Fruit fly (Drosophila melanogaster) whole organism, embryonic: ENCODE measurements around the gene CG11695.

Experiments
- ATbp ChIP-seq: fragments of 200-800 bp; sonication (Bioruptor generic); optimal IDR thresholded peaks from 2 replicates; lab custom pipeline; 2017; ENCODE audit warnings: missing biosample characterization, mild to moderate bottlenecking, missing genetic modification characterization, missing genetic modification reagents
- CG1233 ChIP-seq: fragments of 200-800 bp; sonication (Bioruptor generic); optimal IDR thresholded peaks from 4 replicates; lab custom pipeline; 2018; ENCODE audit warnings: missing biosample characterization, mild to moderate bottlenecking, missing genetic modification characterization
- CG13296 ChIP-seq: fragments of 200-800 bp; sonication (Bioruptor generic); optimal IDR thresholded peaks from 3 replicates; lab custom pipeline; 2018; ENCODE audit warnings: missing biosample characterization, mild to moderate bottlenecking, missing genetic modification characterization
- CG13424 ChIP-seq: fragments of 200-800 bp; sonication (Bioruptor generic); optimal IDR thresholded peaks from 2 replicates; lab custom pipeline; 2019; ENCODE audit warnings: missing biosample characterization, mild to moderate bottlenecking, missing genetic modification characterization, moderate library complexity
- CG15269 ChIP-seq: fragments of 200-800 bp; sonication (Bioruptor generic); optimal IDR thresholded peaks from 2 replicates; lab custom pipeline; 2018; ENCODE audit warnings: missing biosample characterization, mild to moderate bottlenecking, missing genetic modification characterization, moderate library complexity
- CG1603 ChIP-seq: fragments of 200-800 bp; sonication (Bioruptor generic); optimal IDR thresholded peaks from 2 replicates; lab custom pipeline; 2019; ENCODE audit warnings: missing biosample characterization, mild to moderate bottlenecking, missing genetic modification characterization, moderate library complexity
- CG17186 ChIP-seq: fragments of 200-800 bp; sonication (Bioruptor generic); optimal IDR thresholded peaks from 3 replicates; lab custom pipeline; 2017; ENCODE audit warnings: missing biosample characterization, missing genetic modification reagents, missing genetic modification characterization
- CG17385 ChIP-seq: fragments of 200-800 bp; sonication (Bioruptor generic); optimal IDR thresholded peaks from 3 replicates; lab custom pipeline; 2018; ENCODE audit warnings: missing biosample characterization, mild to moderate bottlenecking, missing genetic modification characterization
- CG17568 ChIP-seq: fragments of 200-800 bp; sonication (Bioruptor generic); optimal IDR thresholded peaks from 2 replicates; lab custom pipeline; 2018; ENCODE audit warnings: missing biosample characterization, mild to moderate bottlenecking, missing genetic modification characterization, moderate library complexity
- CG18011 ChIP-seq: fragments of 200-800 bp; sonication (Bioruptor generic); optimal IDR thresholded peaks from 2 replicates; lab custom pipeline; 2017; ENCODE audit warnings: missing biosample characterization, missing genetic modification characterization, mild to moderate bottlenecking, moderate library complexity, missing genotype
- CG18619 ChIP-seq: fragments of 200-800 bp; sonication (Bioruptor generic); optimal IDR thresholded peaks from 3 replicates; lab custom pipeline; 2017; ENCODE audit warnings: missing biosample characterization, mild to moderate bottlenecking, missing genetic modification characterization
- CG2120 ChIP-seq: fragments of 200-800 bp; sonication (Bioruptor generic); optimal IDR thresholded peaks from 3 replicates; lab custom pipeline; 2016; ENCODE audit warnings: missing biosample characterization, missing genetic modification characterization
- CG5245 ChIP-seq: fragments of 200-800 bp; sonication (Bioruptor generic); optimal IDR thresholded peaks from 3 replicates; lab custom pipeline; 2016; ENCODE audit warnings: missing biosample characterization, missing genetic modification characterization
- CG8281 ChIP-seq: fragments of 200-800 bp; sonication (Bioruptor generic); optimal IDR thresholded peaks from 2 replicates; lab custom pipeline; 2018; ENCODE audit warnings: missing biosample characterization, mild to moderate bottlenecking, missing genetic modification characterization, moderate library complexity
- CG9797 ChIP-seq: fragments of 200-800 bp; sonication (Bioruptor generic); optimal IDR thresholded peaks from 3 replicates; lab custom pipeline; 2018; ENCODE audit warnings: missing biosample characterization, mild to moderate bottlenecking, missing genetic modification characterization
- CoRest ChIP-seq: fragments of 200-800 bp; sonication (Bioruptor generic); optimal IDR thresholded peaks from 3 replicates; lab custom pipeline; 2018; ENCODE audit warnings: missing biosample characterization, mild to moderate bottlenecking, missing genetic modification characterization, moderate library complexity
- Dek ChIP-seq: fragments of 200-800 bp; sonication (Bioruptor generic); optimal IDR thresholded peaks from 3 replicates; lab custom pipeline; 2019; ENCODE audit warnings: missing biosample characterization, mild to moderate bottlenecking, missing genetic modification characterization, moderate library complexity
- Doc2 ChIP-seq: fragments of 200-800 bp; sonication (Bioruptor generic); IDR thresholded peaks from 2 replicates; pipeline ENCODE4 v1.3.6; 2022; ENCODE audit warnings: missing biosample characterization, missing genetic modification characterization
- HHEX ChIP-seq: fragments of 200-800 bp; sonication (Bioruptor generic); optimal IDR thresholded peaks from 3 replicates; lab custom pipeline; 2017; ENCODE audit warnings: missing biosample characterization, mild to moderate bottlenecking, missing genetic modification characterization, missing genetic modification reagents
- Hmx ChIP-seq: fragments of 200-800 bp; sonication (Bioruptor generic); optimal IDR thresholded peaks from 2 replicates; lab custom pipeline; 2016; ENCODE audit warnings: missing biosample characterization, missing genetic modification characterization
- Nf-YB ChIP-seq: fragments of 200-800 bp; sonication (Bioruptor generic); optimal IDR thresholded peaks from 3 replicates; lab custom pipeline; 2019; ENCODE audit warnings: missing biosample characterization, mild to moderate bottlenecking, missing genetic modification characterization, moderate library complexity
- Sox100B ChIP-seq: fragments of 200-800 bp; sonication (Bioruptor generic); optimal IDR thresholded peaks from 3 replicates; lab custom pipeline; 2018; ENCODE audit warnings: missing biosample characterization, mild to moderate bottlenecking, missing genetic modification characterization
- Spps ChIP-seq: fragments of 200-800 bp; sonication (Bioruptor generic); optimal IDR thresholded peaks from 2 replicates; lab custom pipeline; 2018; ENCODE audit warnings: missing biosample characterization, mild to moderate bottlenecking, missing genetic modification characterization
- Tbp ChIP-seq: fragments of >200 bp; optimal IDR thresholded peaks from 2 replicates; lab custom pipeline; 2018; ENCODE audit warnings: missing biosample characterization, missing genetic modification characterization
- Trl ChIP-seq, 3 experiments: fragments of >200 bp in 2 of 3; fragments of 200-800 bp in 1 of 3; sonication (Bioruptor generic) in 1 of 3; optimal IDR thresholded peaks; 2 replicates in 1 of 3; 3 replicates in 2 of 3; lab custom pipeline; 2016 to 2017; ENCODE audit warnings: missing biosample characterization in 1 of 3, missing genetic modification characterization in 1 of 3
- al ChIP-seq: fragments of 200-800 bp; sonication (Bioruptor generic); IDR thresholded peaks from 2 replicates; pipeline ENCODE4 v1.3.6; 2022; ENCODE audit warnings: missing biosample characterization, missing genetic modification characterization
- aop ChIP-seq: fragments of 200-800 bp; sonication (Bioruptor generic); IDR thresholded peaks from 2 replicates; pipeline ENCODE4 v1.3.6; 2022; ENCODE audit warnings: missing biosample characterization, missing genetic modification characterization
- ase ChIP-seq: fragments of 200-800 bp; sonication (Bioruptor generic); IDR thresholded peaks from 3 replicates; pipeline ENCODE4 v1.3.6; 2022; ENCODE audit warnings: missing biosample characterization, missing genetic modification characterization
- ash1 ChIP-seq: fragments of 200-800 bp; sonication (Bioruptor generic); optimal IDR thresholded peaks from 2 replicates; lab custom pipeline; 2018; ENCODE audit warnings: missing biosample characterization, mild to moderate bottlenecking, missing genetic modification characterization
- cas ChIP-seq: fragments of 200-800 bp; sonication (Bioruptor generic); IDR thresholded peaks from 2 replicates; pipeline ENCODE4 v1.3.6; 2022; ENCODE audit warnings: missing biosample characterization, missing genetic modification characterization
- chif ChIP-seq, 2 experiments: fragments of 200-800 bp; sonication (Bioruptor generic); optimal IDR thresholded peaks; 3 replicates each; lab custom pipeline; 2016; ENCODE audit warnings: missing biosample characterization in 2 of 2, missing genetic modification characterization in 2 of 2
- chinmo ChIP-seq: fragments of 200-800 bp; sonication (Bioruptor generic); IDR thresholded peaks from 4 replicates; pipeline ENCODE4 v1.3.6; 2022; ENCODE audit warnings: missing biosample characterization, missing genetic modification characterization; ENCODE audit not compliant: partially characterized antibody
- corto ChIP-seq: fragments of 200-800 bp; sonication (Bioruptor generic); optimal IDR thresholded peaks from 2 replicates; lab custom pipeline; 2016; ENCODE audit warnings: missing biosample characterization, mild to moderate bottlenecking, missing genetic modification characterization, moderate library complexity
- disco-r ChIP-seq: fragments of 200-800 bp; sonication (Bioruptor generic); optimal IDR thresholded peaks from 2 replicates; lab custom pipeline; 2016; ENCODE audit warnings: missing biosample characterization, missing genetic modification characterization
- exex ChIP-seq: fragments of 200-800 bp; sonication (Bioruptor generic); optimal IDR thresholded peaks from 4 replicates; lab custom pipeline; 2018; ENCODE audit warnings: missing biosample characterization, mild to moderate bottlenecking, missing genetic modification characterization, moderate library complexity
- gem ChIP-seq: fragments of 200-800 bp; sonication (Bioruptor generic); optimal IDR thresholded peaks from 2 replicates; lab custom pipeline; 2019; ENCODE audit warnings: missing biosample characterization, mild to moderate bottlenecking, missing genetic modification characterization, moderate library complexity
- h ChIP-seq: fragments of >200 bp; optimal IDR thresholded peaks from 2 replicates; lab custom pipeline; 2017
- ham ChIP-seq: fragments of 200-800 bp; sonication (Bioruptor generic); IDR thresholded peaks from 2 replicates; pipeline ENCODE4 v1.3.6; 2022; ENCODE audit warnings: missing biosample characterization, missing genetic modification characterization
- ind ChIP-seq: fragments of 200-800 bp; sonication (Bioruptor generic); optimal IDR thresholded peaks from 3 replicates; lab custom pipeline; 2016; ENCODE audit warnings: missing biosample characterization, missing genetic modification characterization
- jumu ChIP-seq: fragments of 200-800 bp; sonication (Bioruptor generic); optimal IDR thresholded peaks from 3 replicates; lab custom pipeline; 2016; ENCODE audit warnings: missing biosample characterization, missing genetic modification characterization
- lab ChIP-seq: fragments of 200-800 bp; sonication (Bioruptor generic); optimal IDR thresholded peaks from 3 replicates; lab custom pipeline; 2017; ENCODE audit warnings: missing biosample characterization, missing genetic modification characterization, mild to moderate bottlenecking, moderate library complexity, missing genetic modification reagents
- lilli ChIP-seq: fragments of 200-800 bp; sonication (Bioruptor generic); optimal IDR thresholded peaks from 3 replicates; lab custom pipeline; 2016; ENCODE audit warnings: missing biosample characterization, missing genetic modification characterization
- otp ChIP-seq: fragments of 200-800 bp; sonication (Bioruptor generic); IDR thresholded peaks from 3 replicates; pipeline ENCODE4, ENCODE4 v1.3.6; 2022; ENCODE audit warnings: missing biosample characterization, missing genetic modification characterization
- peb ChIP-seq: fragments of 200-800 bp; sonication (Bioruptor generic); IDR thresholded peaks from 2 replicates; pipeline ENCODE4 v1.3.6; 2022; ENCODE audit warnings: missing biosample characterization, missing genetic modification characterization
- pita ChIP-seq: fragments of 200-800 bp; sonication (Bioruptor generic); optimal IDR thresholded peaks from 2 replicates; lab custom pipeline; 2017; ENCODE audit warnings: missing biosample characterization, mild to moderate bottlenecking, missing genetic modification characterization
- pum ChIP-seq: fragments of 200-800 bp; sonication (Bioruptor generic); optimal IDR thresholded peaks from 2 replicates; lab custom pipeline; 2016; ENCODE audit warnings: missing biosample characterization, missing genetic modification characterization
- schlank ChIP-seq: fragments of 200-800 bp; sonication (Bioruptor generic); optimal IDR thresholded peaks from 2 replicates; lab custom pipeline; 2018; ENCODE audit warnings: missing biosample characterization, mild to moderate bottlenecking, missing genetic modification characterization
- sim ChIP-seq: fragments of 200-800 bp; sonication (Bioruptor generic); IDR thresholded peaks from 2 replicates; pipeline ENCODE4 v1.3.6; 2022; ENCODE audit warnings: missing biosample characterization, missing genetic modification characterization
- sisA ChIP-seq: fragments of 200-800 bp; sonication (Bioruptor generic); IDR thresholded peaks from 2 replicates; pipeline ENCODE4 v1.3.6; 2022; ENCODE audit warnings: missing biosample characterization, missing genetic modification characterization
- sob ChIP-seq: fragments of 200-800 bp; sonication (Bioruptor generic); IDR thresholded peaks from 2 replicates; pipeline ENCODE4 v1.3.6; 2022; ENCODE audit warnings: missing biosample characterization, missing genetic modification characterization

The CG11695 gene

DNA sequence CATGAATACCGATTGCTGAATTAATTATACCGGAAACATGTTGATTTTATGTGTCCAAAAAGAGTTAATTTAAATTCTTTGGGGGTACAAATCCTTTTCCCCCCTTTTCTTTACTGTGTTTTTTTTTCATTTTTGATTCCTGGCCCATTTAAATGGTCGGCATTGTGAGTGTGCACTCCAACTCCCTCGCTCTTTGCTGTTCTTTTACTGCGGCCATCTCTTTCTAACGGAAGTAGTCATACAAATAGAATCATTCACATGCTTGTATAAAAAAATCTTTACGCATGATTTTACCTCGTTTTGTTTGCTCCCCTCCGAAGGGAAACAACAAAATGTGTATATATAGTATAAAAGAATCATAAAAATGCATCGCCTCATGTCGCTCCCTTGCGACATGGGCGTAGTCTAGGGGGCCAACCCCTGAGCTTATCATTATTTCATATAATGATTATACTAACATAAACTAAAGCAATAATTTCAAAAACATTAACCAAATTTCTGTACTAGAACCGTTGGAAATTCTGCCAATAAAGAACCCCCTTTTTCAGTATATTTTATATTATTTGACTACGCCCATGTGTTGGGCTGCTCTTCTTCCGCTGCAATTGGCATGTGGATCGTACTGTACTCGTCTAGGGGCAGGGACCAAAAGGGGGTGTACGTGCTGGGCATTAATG, 48.5 kb upstream of the CG11695 start (continued):
- TF ChIP-seq CG9797 (GFP tag; lab: Kevin White, UChicago) (peak; percentile 5), sisA (GFP tag; lab: Robert Waterston, UW) (peak; percentile 78), disco-r (no peak), CG13296 (GFP tag; lab: Kevin White, UChicago) (peak; percentile 19), CG1233 (GFP tag; lab: Kevin White, UChicago) (peak; percentile 64), Hmx (GFP tag; lab: Kevin White, UChicago) (no peak), ash1 (no peak), otp (GFP tag; lab: Robert Waterston, UW) (peak; percentile 74), Tbp (GFP tag; lab: Kevin White, UChicago) (no peak), Spps (tag; lab: Kevin White, UChicago) (peak; percentile 76), Trl (optimal IDR thresholded peaks at IDR 0.05; lab: Kevin White, UChicago) (no peak), Trl (GFP tag; optimal IDR thresholded peaks at IDR 0.05; lab: Kevin White, UChicago) (peak; percentile 51), CG13424 (peak; percentile 82), CG2120 (peak; percentile 8), h (lab: Kevin White, UChicago) (no peak), CG17186 (GFP tag; lab: Kevin White, UChicago) (peak; percentile 35), CoRest (tag; lab: Kevin White, UChicago) (peak; percentile 86), CG17568 (peak; percentile 63), pum (GFP tag; lab: Kevin White, UChicago) (peak; percentile 65), exex (tag; lab: Kevin White, UChicago) (no peak), aop (GFP tag; lab: Robert Waterston, UW) (no peak), al (GFP tag; lab: Robert Waterston, UW) (no peak), lilli (peak; percentile 64), CG5245 (peak; percentile 59), chinmo (no peak), Nf-YB (peak; percentile 61), chif (GFP tag; optimal IDR thresholded peaks at IDR 0.05; lab: Kevin White, UChicago) (peak; percentile 61 to 72), CG18011 (GFP tag; lab: Kevin White, UChicago) (peak; percentile 6), jumu (GFP tag; lab: Kevin White, UChicago) (peak; percentile 21), pita (GFP tag; lab: Kevin White, UChicago) (no peak), ind (GFP tag; lab: Kevin White, UChicago) (peak; percentile 56), ATbp (GFP tag; lab: Kevin White, UChicago) (peak; percentile 87), Doc2 (no peak), CG15269 (peak; percentile 66), schlank (tag; lab: Kevin White, UChicago) (no peak), ham (GFP tag; lab: Robert Waterston, UW) (no peak), CG1603 (tag; lab: Kevin White, UChicago) (peak; percentile 75), sob (GFP tag; lab: Robert Waterston, UW) (peak; percentile 70), CG18619 (GFP tag; lab: Kevin White, UChicago) (peak; percentile 64), corto (GFP tag; lab: Kevin White, UChicago) (no peak), HHEX (GFP tag; lab: Kevin White, UChicago) (peak; percentile 33), lab (GFP tag; lab: Kevin White, UChicago) (peak; percentile 61), sim (GFP tag; lab: Robert Waterston, UW) (peak; percentile 75), peb (GFP tag; lab: Robert Waterston, UW) (peak; percentile 67), Sox100B (GFP tag; lab: Kevin White, UChicago) (peak; percentile 76), Dek (peak; percentile 24), CG8281 (peak; percentile 57), ase (peak; percentile 59; the same call in 1 of the 3 replicates), CG17385 (GFP tag; lab: Kevin White, UChicago) (peak; percentile 75), gem (tag; lab: Kevin White, UChicago) (peak; percentile 89), cas (no peak)
